Worm (Caenorhabditis elegans) whole organism, early embryonic: ENCODE measurements around the gene B0547.2.

Source experiments
- B0310.2 ChIP-seq: sonication (generic microtip); optimal IDR thresholded peaks from 2 replicates; lab custom pipeline; 2016; ENCODE audit warnings: mild to moderate bottlenecking, missing genetic modification characterization, missing compliant biosample characterization
- F13C5.2 ChIP-seq: sonication (generic microtip); optimal IDR thresholded peaks from 2 replicates; lab custom pipeline; 2017; ENCODE audit warnings: mild to moderate bottlenecking, missing genetic modification characterization, inconsistent platforms, missing compliant biosample characterization
- aly-1 ChIP-seq: sonication (generic microtip); optimal IDR thresholded peaks from 2 replicates; lab custom pipeline; 2016; ENCODE audit warnings: missing genetic modification characterization, missing compliant biosample characterization
- ama-1 ChIP-seq: fragments of 150-350 bp; optimal IDR thresholded peaks from 2 replicates; lab custom pipeline; 2014
- ceh-36 ChIP-seq: sonication (generic microtip); optimal IDR thresholded peaks from 2 replicates; lab custom pipeline; 2016; ENCODE audit warnings: missing genetic modification characterization, inconsistent platforms, missing compliant biosample characterization
- ets-7 ChIP-seq: sonication (generic microtip); optimal IDR thresholded peaks from 2 replicates; lab custom pipeline; 2016; ENCODE audit warnings: missing genotype, missing genetic modification characterization, missing compliant biosample characterization
- flt-1 ChIP-seq: fragments of 200-800 bp; sonication (Bioruptor generic); IDR thresholded peaks from 2 replicates; pipeline ENCODE4 v1.3.6; 2022; ENCODE audit warnings: missing genetic modification characterization, missing compliant biosample characterization
- hmbx-1 ChIP-seq: sonication (generic microtip); optimal IDR thresholded peaks from 2 replicates; lab custom pipeline; 2016; ENCODE audit warnings: mild to moderate bottlenecking, missing genetic modification characterization, missing compliant biosample characterization
- hmg-4 ChIP-seq: fragments of 200-800 bp; sonication (Bioruptor generic); optimal IDR thresholded peaks from 2 replicates; lab custom pipeline; 2018; ENCODE audit warnings: mild to moderate bottlenecking, missing genetic modification characterization, missing compliant biosample characterization
- hnd-1 ChIP-seq: sonication (generic microtip); optimal IDR thresholded peaks from 2 replicates; lab custom pipeline; 2016; ENCODE audit warnings: missing genetic modification characterization, missing compliant biosample characterization
- pes-1 ChIP-seq: fragments of 200-800 bp; sonication (Bioruptor generic); IDR thresholded peaks from 2 replicates; pipeline ENCODE4 v1.3.6; 2022; ENCODE audit warnings: missing genetic modification reagents, missing genetic modification characterization, missing compliant biosample characterization
- scrt-1 ChIP-seq: fragments of 200-800 bp; sonication (Bioruptor generic); IDR thresholded peaks from 2 replicates; pipeline ENCODE4 v1.3.6; 2022; ENCODE audit warnings: missing genetic modification characterization, missing compliant biosample characterization

ce11 chrIV:5623718-5624117 is 22.1 kb upstream of the B0547.2 start, which contains the start of gene srsx-15:
- TF ChIP-seq hnd-1 (tag; lab: Kevin White, UChicago), result no peak
- no peak for TF ChIP-seq B0310.2 (tag; lab: Kevin White, UChicago)
- no peak for TF ChIP-seq ama-1 (lab: Kevin White, UChicago)
- no peak for TF ChIP-seq hmbx-1 (tag; lab: Kevin White, UChicago)
- no peak for TF ChIP-seq F13C5.2 (tag; lab: Kevin White, UChicago)
- TF ChIP-seq hmg-4, result no peak
- no peak for TF ChIP-seq ceh-36 (tag; lab: Kevin White, UChicago)
- no peak for TF ChIP-seq flt-1
- no peak for TF ChIP-seq aly-1 (tag; lab: Kevin White, UChicago)
- no peak for TF ChIP-seq scrt-1
- no peak for TF ChIP-seq ets-7 (tag; lab: Kevin White, UChicago)
- TF ChIP-seq pes-1 (GFP tag; lab: Robert Waterston, UW), result no peak
